Fruit fly (Drosophila melanogaster) Kc167 (cell line): ENCODE results near the gene Ptp61F.

Experiments used
- Myc ChIP-seq: fragments of >200 bp; optimal IDR thresholded peaks from 2 replicates; lab custom pipeline; 2017; ENCODE audit warnings: missing external identifiers
- h ChIP-seq: fragments of >200 bp; optimal IDR thresholded peaks from 3 replicates; lab custom pipeline; 2018; ENCODE audit warnings: missing external identifiers
- insv ChIP-seq: fragments of >200 bp; optimal IDR thresholded peaks from 3 replicates; lab custom pipeline; 2018; ENCODE audit warnings: missing external identifiers
- psq ChIP-seq: fragments of >200 bp; optimal IDR thresholded peaks from 2 replicates; lab custom pipeline; 2017; ENCODE audit warnings: missing external identifiers
- ttk ChIP-seq: sonication (Bioruptor generic); optimal IDR thresholded peaks from 2 replicates; lab custom pipeline; 2017; ENCODE audit warnings: missing external identifiers

DNA sequence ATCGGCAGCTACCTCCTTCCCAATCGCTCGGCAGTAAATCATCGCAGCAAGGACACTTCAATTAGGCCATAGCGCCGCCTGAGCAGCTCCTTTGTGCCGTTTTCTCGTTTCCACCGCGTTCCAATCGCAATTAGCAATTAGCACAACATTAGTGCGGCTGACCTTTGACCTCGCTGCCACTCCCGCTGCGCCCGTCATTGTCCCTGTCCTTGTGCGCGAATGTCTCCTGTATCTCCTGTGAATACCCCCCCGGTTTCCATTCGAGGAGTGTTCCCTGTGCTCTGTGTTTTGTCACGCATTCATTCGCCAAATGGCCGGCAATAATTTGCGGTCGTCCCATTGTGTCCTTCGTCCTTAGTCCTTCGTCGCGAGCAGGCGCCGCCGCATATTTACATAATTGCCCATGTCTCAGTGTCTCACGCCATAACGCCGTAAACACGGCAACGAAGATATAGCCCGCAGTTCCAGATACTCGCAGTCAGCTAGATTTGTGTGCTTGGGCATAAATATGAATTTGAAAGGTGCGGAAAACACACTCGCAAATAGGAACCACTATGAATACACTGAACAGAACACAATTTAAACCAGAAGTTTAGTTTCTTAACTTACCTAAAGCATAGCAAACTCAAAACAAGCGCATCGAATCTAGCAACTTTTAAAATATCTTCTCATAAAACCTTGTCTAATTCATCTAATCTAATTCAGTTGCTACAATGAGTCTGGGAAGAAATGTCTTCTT lies 64.5 kb downstream of the Ptp61F start, which contains the start of gene CG9168:
- no peak for TF ChIP-seq ttk (lab: Kevin White, UChicago)
- TF ChIP-seq h (lab: Kevin White, UChicago) = no peak
- TF ChIP-seq psq = no peak
- no peak for TF ChIP-seq insv (lab: Kevin White, UChicago)
- TF ChIP-seq Myc (lab: Kevin White, UChicago) = no peak
